Worm (Caenorhabditis elegans) whole organism, L2 larva: Measurements from ENCODE around the gene fbxa-164.

Experiments
- C34F6.9 ChIP-seq: fragments of 150-350 bp; optimal IDR thresholded peaks from 2 replicates; lab custom pipeline; 2014; ENCODE audit warnings: missing biosample characterization, missing genetic modification characterization
- F13H6.1 ChIP-seq: sonication (generic microtip); optimal IDR thresholded peaks from 2 replicates; lab custom pipeline; 2016; ENCODE audit warnings: missing genetic modification characterization, missing compliant biosample characterization
- R02D3.7 ChIP-seq: fragments of 150-350 bp; optimal IDR thresholded peaks from 2 replicates; lab custom pipeline; 2014; ENCODE audit warnings: missing biosample characterization, missing genetic modification characterization
- Y55F3AM.14 ChIP-seq: fragments of 200-800 bp; sonication (Bioruptor generic); optimal IDR thresholded peaks from 2 replicates; lab custom pipeline; 2018; ENCODE audit warnings: mild to moderate bottlenecking, missing genetic modification characterization, missing compliant biosample characterization
- ZK546.5 ChIP-seq: sonication (generic microtip); optimal IDR thresholded peaks from 2 replicates; lab custom pipeline; 2017; ENCODE audit warnings: missing biosample characterization, missing genetic modification characterization
- alr-1 ChIP-seq: fragments of 150-350 bp; optimal IDR thresholded peaks from 2 replicates; lab custom pipeline; 2014; ENCODE audit warnings: missing biosample characterization, missing genetic modification characterization
- aly-2 ChIP-seq: fragments of 150-350 bp; optimal IDR thresholded peaks from 2 replicates; lab custom pipeline; 2014; ENCODE audit warnings: missing biosample characterization, missing genetic modification characterization
- ama-1 ChIP-seq: fragments of 150-350 bp; optimal IDR thresholded peaks from 2 replicates; lab custom pipeline; 2018; ENCODE audit warnings: inconsistent platforms
- blmp-1 ChIP-seq: sonication (generic microtip); optimal IDR thresholded peaks from 2 replicates; lab custom pipeline; 2017; ENCODE audit warnings: missing genetic modification characterization, mild to moderate bottlenecking, missing compliant biosample characterization, antibody characterized with exemption, moderate library complexity; ENCODE audit not compliant: insufficient read depth
- ceh-16 ChIP-seq: fragments of 150-350 bp; optimal IDR thresholded peaks from 2 replicates; lab custom pipeline; 2014; ENCODE audit warnings: missing biosample characterization, missing genetic modification characterization
- ceh-82 ChIP-seq: fragments of 150-350 bp; optimal IDR thresholded peaks from 2 replicates; lab custom pipeline; 2014; ENCODE audit warnings: missing biosample characterization, missing genetic modification characterization
- crh-2 ChIP-seq: sonication (generic microtip); optimal IDR thresholded peaks from 2 replicates; lab custom pipeline; 2017; ENCODE audit warnings: missing biosample characterization, missing genetic modification characterization
- fos-1 ChIP-seq: fragments of 150-350 bp; optimal IDR thresholded peaks from 2 replicates; lab custom pipeline; 2014; ENCODE audit warnings: missing biosample characterization, missing genetic modification characterization
- gmeb-1 ChIP-seq: fragments of 150-350 bp; optimal IDR thresholded peaks from 2 replicates; lab custom pipeline; 2014; ENCODE audit warnings: missing biosample characterization, missing genetic modification characterization
- lin-11 ChIP-seq: fragments of 150-350 bp; sonication (generic microtip); optimal IDR thresholded peaks from 2 replicates; lab custom pipeline; 2014; ENCODE audit warnings: missing biosample characterization, missing genetic modification characterization, inconsistent platforms, mixed read lengths
- lin-39 ChIP-seq: fragments of 150-350 bp; optimal IDR thresholded peaks from 2 replicates; lab custom pipeline; 2014; ENCODE audit warnings: missing biosample characterization, missing genetic modification reagents, missing genetic modification characterization
- lsy-2 ChIP-seq, 2 experiments: fragments of 150-350 bp in 1 of 2; sonication (generic microtip) in 1 of 2; optimal IDR thresholded peaks; 2 replicates each; lab custom pipeline; 2014 to 2017; ENCODE audit warnings: missing biosample characterization in 2 of 2, missing genetic modification characterization in 2 of 2
- mab-5 ChIP-seq: fragments of 150-350 bp; optimal IDR thresholded peaks from 2 replicates; lab custom pipeline; 2014; ENCODE audit warnings: missing biosample characterization, missing genetic modification characterization
- mbf-1 ChIP-seq: sonication (generic microtip); optimal IDR thresholded peaks from 2 replicates; lab custom pipeline; 2017; ENCODE audit warnings: missing biosample characterization, missing genetic modification characterization
- mdl-1 ChIP-seq, 2 experiments: fragments of 150-350 bp in 1 of 2; sonication (generic microtip) in 1 of 2; optimal IDR thresholded peaks; 2 replicates each; lab custom pipeline; 2017; ENCODE audit warnings: missing biosample characterization in 2 of 2, missing genetic modification characterization in 2 of 2
- nhr-10 ChIP-seq: sonication (generic microtip); optimal IDR thresholded peaks from 2 replicates; lab custom pipeline; 2017; ENCODE audit warnings: missing biosample characterization, missing genetic modification characterization
- nhr-11 ChIP-seq: fragments of 150-350 bp; optimal IDR thresholded peaks from 2 replicates; lab custom pipeline; 2014; ENCODE audit warnings: missing biosample characterization, missing genetic modification characterization
- nhr-12 ChIP-seq: fragments of 150-350 bp; optimal IDR thresholded peaks from 2 replicates; lab custom pipeline; 2014; ENCODE audit warnings: missing biosample characterization, missing genetic modification characterization
- nhr-129 ChIP-seq: fragments of 150-350 bp; optimal IDR thresholded peaks from 2 replicates; lab custom pipeline; 2014; ENCODE audit warnings: missing biosample characterization, missing genetic modification characterization
- nhr-21 ChIP-seq: fragments of 150-350 bp; optimal IDR thresholded peaks from 2 replicates; lab custom pipeline; 2014; ENCODE audit warnings: missing biosample characterization, missing genetic modification characterization
- nhr-23 ChIP-seq: fragments of 150-350 bp; optimal IDR thresholded peaks from 2 replicates; lab custom pipeline; 2014; ENCODE audit warnings: missing biosample characterization, missing genetic modification reagents, missing genetic modification characterization
- nhr-237 ChIP-seq: fragments of 150-350 bp; optimal IDR thresholded peaks from 2 replicates; lab custom pipeline; 2014; ENCODE audit warnings: missing biosample characterization, missing genetic modification characterization
- nhr-25 ChIP-seq: fragments of 150-350 bp; sonication (generic microtip); optimal IDR thresholded peaks from 3 replicates; lab custom pipeline; 2014; ENCODE audit warnings: missing biosample characterization, missing genetic modification characterization
- nhr-6 ChIP-seq: fragments of 150-350 bp; optimal IDR thresholded peaks from 2 replicates; lab custom pipeline; 2014; ENCODE audit warnings: missing biosample characterization, missing genetic modification characterization
- nhr-77 ChIP-seq: fragments of 150-350 bp; optimal IDR thresholded peaks from 2 replicates; lab custom pipeline; 2014; ENCODE audit warnings: missing biosample characterization, missing genetic modification characterization
- peb-1 ChIP-seq: fragments of 150-350 bp; optimal IDR thresholded peaks from 2 replicates; lab custom pipeline; 2014; ENCODE audit warnings: missing biosample characterization, missing genetic modification characterization
- sem-4 ChIP-seq: fragments of 150-350 bp; optimal IDR thresholded peaks from 2 replicates; lab custom pipeline; 2014; ENCODE audit warnings: missing biosample characterization, missing genetic modification reagents, missing genetic modification characterization
- skn-1 ChIP-seq: sonication (generic microtip); optimal IDR thresholded peaks from 2 replicates; lab custom pipeline; 2017; ENCODE audit warnings: missing biosample characterization, missing genetic modification characterization
- sma-3 ChIP-seq: sonication (generic microtip); optimal IDR thresholded peaks from 2 replicates; lab custom pipeline; 2016; ENCODE audit warnings: missing genetic modification reagents, missing genetic modification characterization, missing compliant biosample characterization
- sma-9 ChIP-seq, 2 experiments: fragments of 150-350 bp in 1 of 2; sonication (generic microtip) in 1 of 2; optimal IDR thresholded peaks; 2 replicates each; lab custom pipeline; 2014 to 2016; ENCODE audit warnings: missing genetic modification characterization in 2 of 2, mild to moderate bottlenecking in 1 of 2, missing biosample characterization in 1 of 2, missing compliant biosample characterization in 1 of 2, missing genetic modification reagents in 1 of 2, moderate library complexity in 1 of 2
- unc-39 ChIP-seq: fragments of 150-350 bp; optimal IDR thresholded peaks from 2 replicates; lab custom pipeline; 2014; ENCODE audit warnings: missing biosample characterization, missing genetic modification characterization
- unc-55 ChIP-seq: fragments of 150-350 bp; sonication (generic microtip); optimal IDR thresholded peaks from 3 replicates; lab custom pipeline; 2014; ENCODE audit warnings: missing biosample characterization, missing genetic modification reagents, missing genetic modification characterization
- unc-62 ChIP-seq: fragments of 150-350 bp; optimal IDR thresholded peaks from 2 replicates; lab custom pipeline; 2014; ENCODE audit warnings: missing biosample characterization, missing genetic modification reagents, missing genetic modification characterization
- zag-1 ChIP-seq: fragments of 150-350 bp; optimal IDR thresholded peaks from 2 replicates; lab custom pipeline; 2014; ENCODE audit warnings: missing biosample characterization, missing genetic modification characterization
- ztf-4 ChIP-seq: fragments of 150-350 bp; optimal IDR thresholded peaks from 2 replicates; lab custom pipeline; 2014; ENCODE audit warnings: missing biosample characterization, missing genetic modification characterization

Gene fbxa-164

DNA sequence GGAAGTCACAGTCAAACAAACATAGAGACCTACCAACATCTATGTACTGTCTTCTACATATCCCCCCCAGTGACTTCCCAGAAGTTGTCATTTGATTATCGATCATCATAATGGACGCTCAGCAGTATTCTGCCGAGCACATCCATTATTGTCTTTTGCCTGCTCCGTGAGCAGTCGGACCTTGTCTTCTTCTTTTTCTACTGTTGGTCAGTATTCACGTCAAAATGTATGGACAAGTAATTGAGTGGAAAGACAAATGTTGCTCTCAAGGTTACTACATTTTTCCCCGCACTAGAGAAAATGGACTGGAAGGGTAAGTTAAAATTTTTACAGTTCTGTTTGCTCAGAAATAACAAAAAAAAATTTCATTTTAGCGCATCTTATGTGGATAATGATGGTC lies 41.0 kb upstream of the fbxa-164 start, which contains the start of gene btb-12:
Gene btb-12 (plus strand): TSS at position 301 of the 400 bp plus-strand sequence.
- no peak for TF ChIP-seq lin-39 (tag; lab: Kevin White, UChicago)
- no peak for TF ChIP-seq ceh-82 (tag; lab: Kevin White, UChicago)
- TF ChIP-seq mdl-1 (tag; optimal IDR thresholded peaks at IDR 0.05; lab: Kevin White, UChicago): no peak
- TF ChIP-seq nhr-237 (tag; lab: Kevin White, UChicago): no peak
- no peak for TF ChIP-seq nhr-11 (tag; lab: Kevin White, UChicago)
- TF ChIP-seq nhr-77: no peak
- no peak for TF ChIP-seq sem-4
- TF ChIP-seq peb-1 (tag; lab: Kevin White, UChicago): no peak
- TF ChIP-seq unc-39 (tag; lab: Kevin White, UChicago): no peak
- TF ChIP-seq unc-62 (GFP tag; lab: Kevin White, UChicago): no peak
- TF ChIP-seq R02D3.7 (tag; lab: Kevin White, UChicago): no peak
- no peak for TF ChIP-seq ceh-16 (tag; lab: Kevin White, UChicago)

ce11 chrII:1653397-1653796 lies 39.5 kb upstream of the fbxa-164 start, which contains the start of gene fbxb-15:
TSS of gene fbxb-15 (minus strand) at chrII:1653497.
- TF ChIP-seq aly-2: no peak
- no peak for TF ChIP-seq nhr-77
- no peak for TF ChIP-seq F13H6.1
- TF ChIP-seq ceh-82 (tag; lab: Kevin White, UChicago): no peak
- no peak for TF ChIP-seq crh-2 (tag; lab: Kevin White, UChicago)
- no peak for TF ChIP-seq nhr-6 (tag; lab: Kevin White, UChicago)
- no peak for TF ChIP-seq unc-39 (tag; lab: Kevin White, UChicago)
- TF ChIP-seq gmeb-1: no peak
- no peak for TF ChIP-seq lin-39 (tag; lab: Kevin White, UChicago)
- no peak for TF ChIP-seq mbf-1 (tag; lab: Kevin White, UChicago)
- no peak for TF ChIP-seq Y55F3AM.14 (GFP tag; lab: Kevin White, UChicago)
- TF ChIP-seq blmp-1 (tag; lab: Kevin White, UChicago): no peak
- TF ChIP-seq unc-62 (GFP tag; lab: Kevin White, UChicago): no peak
- TF ChIP-seq nhr-237 (tag; lab: Kevin White, UChicago): no peak
- no peak for TF ChIP-seq skn-1 (tag; lab: Kevin White, UChicago)
- TF ChIP-seq ztf-4: no peak
- TF ChIP-seq ama-1 (lab: Kevin White, UChicago): no peak
- no peak for TF ChIP-seq mab-5 (tag; lab: Kevin White, UChicago)
- no peak for TF ChIP-seq nhr-129
- no peak for TF ChIP-seq lsy-2 (tag; optimal IDR thresholded peaks at IDR 0.05; lab: Kevin White, UChicago)

- no peak for TF ChIP-seq alr-1
- TF ChIP-seq unc-55 (GFP tag; lab: Kevin White, UChicago): no peak
- TF ChIP-seq R02D3.7 (tag; lab: Kevin White, UChicago): no peak
- no peak for TF ChIP-seq nhr-10 (tag; lab: Kevin White, UChicago)
- TF ChIP-seq nhr-11 (tag; lab: Kevin White, UChicago): no peak
- no peak for TF ChIP-seq zag-1 (tag; lab: Kevin White, UChicago)
- TF ChIP-seq nhr-21: no peak
- TF ChIP-seq ZK546.5 (tag; lab: Kevin White, UChicago): no peak
- no peak for TF ChIP-seq ama-1 (lab: Kevin White, UChicago)
- TF ChIP-seq gmeb-1: no peak
- TF ChIP-seq lin-11 (tag; lab: Kevin White, UChicago): no peak
- TF ChIP-seq peb-1 (tag; lab: Kevin White, UChicago): no peak
- no peak for TF ChIP-seq nhr-25 (tag; lab: Kevin White, UChicago)
- no peak for TF ChIP-seq nhr-12 (tag; lab: Kevin White, UChicago)
- TF ChIP-seq C34F6.9 (tag; lab: Kevin White, UChicago): no peak
- no peak for TF ChIP-seq unc-62 (GFP tag; lab: Kevin White, UChicago)
- TF ChIP-seq unc-39 (tag; lab: Kevin White, UChicago): no peak
- no peak for TF ChIP-seq lsy-2 (tag; optimal IDR thresholded peaks at IDR 0.05; lab: Kevin White, UChicago)
Observed at ce11 chrII:1651804-1652203, 37.9 kb upstream of the fbxa-164 start, which contains the start of gene fbxb-16. TSS of gene fbxb-16 (minus strand) at chrII:1651904.

DNA sequence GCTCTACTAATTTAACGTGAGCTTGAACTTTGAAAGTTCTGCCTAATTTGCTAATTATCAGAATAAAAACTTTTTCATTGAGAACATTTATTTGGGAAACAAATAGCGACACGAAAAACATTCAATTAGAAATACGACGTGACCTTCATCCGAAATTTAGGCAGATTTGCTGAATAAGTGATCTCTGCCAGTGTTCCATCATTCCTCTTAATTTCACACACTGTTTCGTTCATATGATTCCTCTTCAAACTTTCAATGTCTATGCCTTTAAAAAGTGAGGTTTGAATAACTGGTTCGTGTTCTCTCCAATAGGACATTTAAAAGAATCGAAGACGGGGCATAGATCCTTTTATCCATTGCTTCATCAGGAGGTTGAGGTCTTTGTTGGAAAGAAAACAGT lies 36.6 kb upstream of the fbxa-164 start, which contains the start of gene fbxb-20:
Gene fbxb-20 (minus strand): TSS at position 101 of the 400 bp plus-strand sequence.
- TF ChIP-seq nhr-129 (no peak), ama-1 (lab: Kevin White, UChicago) (no peak), nhr-25 (tag; lab: Kevin White, UChicago) (no peak), fos-1 (tag; lab: Kevin White, UChicago) (no peak), nhr-23 (tag; lab: Kevin White, UChicago) (no peak), unc-55 (GFP tag; lab: Kevin White, UChicago) (no peak), zag-1 (tag; lab: Kevin White, UChicago) (no peak), unc-39 (tag; lab: Kevin White, UChicago) (no peak), sma-9 (GFP tag; optimal IDR thresholded peaks at IDR 0.05; lab: Kevin White, UChicago) (no peak), sma-9 (tag; optimal IDR thresholded peaks at IDR 0.05; lab: Kevin White, UChicago) (no peak), F13H6.1 (no peak), ceh-82 (tag; lab: Kevin White, UChicago) (no peak), sma-3 (GFP tag; lab: Kevin White, UChicago) (no peak)
